Fruit fly (Drosophila melanogaster) whole organism, embryonic: Measurements from ENCODE around the gene PIG-Wb.

ENCODE experiments used
- Antp ChIP-seq: fragments of 200-800 bp; sonication (Bioruptor generic); optimal IDR thresholded peaks from 3 replicates; lab custom pipeline; 2016; ENCODE audit warnings: missing biosample characterization, missing genetic modification characterization
- Asciz ChIP-seq: fragments of 200-800 bp; sonication (Bioruptor generic); optimal IDR thresholded peaks from 2 replicates; lab custom pipeline; 2017; ENCODE audit warnings: missing biosample characterization, mild to moderate bottlenecking, missing genetic modification characterization, missing genetic modification reagents
- Atf3 ChIP-seq: fragments of 200-800 bp; sonication (Bioruptor generic); optimal IDR thresholded peaks from 3 replicates; lab custom pipeline; 2016; ENCODE audit warnings: missing biosample characterization, missing genetic modification characterization
- Atf6 ChIP-seq: fragments of 200-800 bp; sonication (Bioruptor generic); IDR thresholded peaks from 2 replicates; pipeline ENCODE4 v1.3.6; 2022; ENCODE audit warnings: missing biosample characterization, missing genetic modification characterization
- B-H1 ChIP-seq: fragments of 200-800 bp; sonication (Bioruptor generic); IDR thresholded peaks from 3 replicates; pipeline ENCODE4 v1.3.6; 2022; ENCODE audit warnings: missing biosample characterization, missing genetic modification characterization
- BEAF-32 ChIP-seq: fragments of 200-800 bp; sonication (Bioruptor generic); optimal IDR thresholded peaks from 3 replicates; lab custom pipeline; 2017; ENCODE audit warnings: missing biosample characterization, missing genetic modification characterization, mild to moderate bottlenecking, moderate library complexity, missing genetic modification reagents
- CG10209 ChIP-seq: fragments of 200-800 bp; sonication (Bioruptor generic); optimal IDR thresholded peaks from 3 replicates; lab custom pipeline; 2017; ENCODE audit warnings: missing biosample characterization, mild to moderate bottlenecking, missing genetic modification characterization, missing genetic modification reagents
- CG10979 ChIP-seq: fragments of 200-800 bp; sonication (Bioruptor generic); optimal IDR thresholded peaks from 2 replicates; lab custom pipeline; 2018; ENCODE audit warnings: missing biosample characterization, mild to moderate bottlenecking, missing genetic modification characterization, moderate library complexity
- CG12071 ChIP-seq: fragments of 200-800 bp; sonication (Bioruptor generic); optimal IDR thresholded peaks from 3 replicates; lab custom pipeline; 2018; ENCODE audit warnings: missing biosample characterization, mild to moderate bottlenecking, missing genetic modification characterization
- CG14860 ChIP-seq: fragments of 200-800 bp; sonication (Bioruptor generic); IDR thresholded peaks from 3 replicates; pipeline ENCODE4 v1.3.6; 2022; ENCODE audit warnings: missing biosample characterization, missing genetic modification characterization; ENCODE audit not compliant: partially characterized antibody
- CG1602 ChIP-seq: fragments of 200-800 bp; sonication (Bioruptor generic); optimal IDR thresholded peaks from 3 replicates; lab custom pipeline; 2016; ENCODE audit warnings: missing biosample characterization, missing genetic modification characterization
- CG16779 ChIP-seq: fragments of 200-800 bp; sonication (Bioruptor generic); IDR thresholded peaks from 2 replicates; pipeline ENCODE4 v1.3.6; 2022; ENCODE audit warnings: missing biosample characterization, missing genetic modification characterization
- CG16815 ChIP-seq: fragments of 200-800 bp; sonication (Bioruptor generic); optimal IDR thresholded peaks from 3 replicates; lab custom pipeline; 2017; ENCODE audit warnings: missing biosample characterization, mild to moderate bottlenecking, missing genetic modification characterization
- CG18599 ChIP-seq: fragments of 200-800 bp; sonication (Bioruptor generic); optimal IDR thresholded peaks from 3 replicates; lab custom pipeline; 2017; ENCODE audit warnings: missing biosample characterization, missing genetic modification characterization, mild to moderate bottlenecking, moderate library complexity, missing genetic modification reagents
- CG2199 ChIP-seq: fragments of 200-800 bp; sonication (Bioruptor generic); IDR thresholded peaks from 3 replicates; pipeline ENCODE4 v1.3.6; 2022; ENCODE audit warnings: missing biosample characterization, missing genetic modification characterization
- CG31388 ChIP-seq: fragments of 200-800 bp; sonication (Bioruptor generic); optimal IDR thresholded peaks from 2 replicates; lab custom pipeline; 2016; ENCODE audit warnings: missing biosample characterization, missing genetic modification characterization
- CG33213 ChIP-seq: fragments of 200-800 bp; sonication (Bioruptor generic); optimal IDR thresholded peaks from 3 replicates; lab custom pipeline; 2016; ENCODE audit warnings: missing biosample characterization, missing genetic modification characterization
- CG3407 ChIP-seq: fragments of 200-800 bp; sonication (Bioruptor generic); optimal IDR thresholded peaks from 2 replicates; lab custom pipeline; 2018; ENCODE audit warnings: missing biosample characterization, mild to moderate bottlenecking, missing genetic modification characterization
- CG3838 ChIP-seq: fragments of 200-800 bp; sonication (Bioruptor generic); optimal IDR thresholded peaks from 3 replicates; lab custom pipeline; 2016; ENCODE audit warnings: missing biosample characterization, missing genetic modification characterization
- CG3847 ChIP-seq: fragments of 200-800 bp; sonication (Bioruptor generic); IDR thresholded peaks from 2 replicates; pipeline ENCODE4 v1.3.6; 2022; ENCODE audit warnings: missing biosample characterization, missing genetic modification characterization
- CG3995 ChIP-seq: fragments of 200-800 bp; sonication (Bioruptor generic); optimal IDR thresholded peaks from 3 replicates; lab custom pipeline; 2016; ENCODE audit warnings: missing biosample characterization, missing genetic modification characterization
- CG5245 ChIP-seq: fragments of 200-800 bp; sonication (Bioruptor generic); optimal IDR thresholded peaks from 3 replicates; lab custom pipeline; 2016; ENCODE audit warnings: missing biosample characterization, missing genetic modification characterization
- CG7556 ChIP-seq: fragments of 200-800 bp; sonication (Bioruptor generic); optimal IDR thresholded peaks from 2 replicates; lab custom pipeline; 2017; ENCODE audit warnings: missing biosample characterization, mild to moderate bottlenecking, missing genetic modification characterization
- CG8359 ChIP-seq: fragments of 200-800 bp; sonication (Bioruptor generic); optimal IDR thresholded peaks from 2 replicates; lab custom pipeline; 2017; ENCODE audit warnings: missing biosample characterization, mild to moderate bottlenecking, missing genetic modification characterization, borderline replicate concordance
- CG8944 ChIP-seq: fragments of 200-800 bp; sonication (Bioruptor generic); optimal IDR thresholded peaks from 3 replicates; lab custom pipeline; 2016; ENCODE audit warnings: missing biosample characterization, missing genetic modification characterization
- Dip3 ChIP-seq: fragments of 200-800 bp; sonication (Bioruptor generic); optimal IDR thresholded peaks from 3 replicates; lab custom pipeline; 2016; ENCODE audit warnings: missing biosample characterization, missing genetic modification characterization
- Doc2 ChIP-seq: fragments of 200-800 bp; sonication (Bioruptor generic); IDR thresholded peaks from 2 replicates; pipeline ENCODE4 v1.3.6; 2022; ENCODE audit warnings: missing biosample characterization, missing genetic modification characterization
- Elba2 ChIP-seq: fragments of 200-800 bp; sonication (Bioruptor generic); optimal IDR thresholded peaks from 3 replicates; lab custom pipeline; 2016; ENCODE audit warnings: missing biosample characterization, missing genetic modification characterization
- H2.0 ChIP-seq: fragments of 200-800 bp; sonication (Bioruptor generic); IDR thresholded peaks from 2 replicates; pipeline ENCODE4 v1.3.6; 2022; ENCODE audit warnings: missing biosample characterization, missing genetic modification characterization
- Kr ChIP-seq: fragments of 200-800 bp; sonication (Bioruptor generic); optimal IDR thresholded peaks from 2 replicates; lab custom pipeline; 2017; ENCODE audit warnings: missing biosample characterization, mild to moderate bottlenecking, missing genetic modification characterization
- Myb ChIP-seq: fragments of 200-800 bp; sonication (Bioruptor generic); optimal IDR thresholded peaks from 2 replicates; lab custom pipeline; 2016; ENCODE audit warnings: missing biosample characterization, missing genetic modification characterization
- NFAT ChIP-seq: fragments of 200-800 bp; sonication (Bioruptor generic); IDR thresholded peaks from 2 replicates; pipeline ENCODE4 v1.3.6; 2022; ENCODE audit warnings: missing biosample characterization, missing genetic modification characterization
- Rx ChIP-seq: fragments of 200-800 bp; sonication (Bioruptor generic); IDR thresholded peaks from 2 replicates; pipeline ENCODE4 v1.3.6; 2022; ENCODE audit warnings: missing biosample characterization, missing genetic modification characterization
- Side ChIP-seq: fragments of 200-800 bp; sonication (Bioruptor generic); optimal IDR thresholded peaks from 2 replicates; lab custom pipeline; 2016; ENCODE audit warnings: missing biosample characterization, missing genetic modification characterization
- Tbp ChIP-seq: fragments of >200 bp; optimal IDR thresholded peaks from 2 replicates; lab custom pipeline; 2018; ENCODE audit warnings: missing biosample characterization, missing genetic modification characterization
- ac ChIP-seq: fragments of 200-800 bp; sonication (Bioruptor generic); optimal IDR thresholded peaks from 3 replicates; lab custom pipeline; 2017; ENCODE audit warnings: missing biosample characterization, mild to moderate bottlenecking, missing genetic modification characterization
- croc ChIP-seq: fragments of 200-800 bp; sonication (Bioruptor generic); conservative IDR thresholded peaks from 3 replicates; pipeline ENCODE4 v1.3.6; 2022; ENCODE audit warnings: missing biosample characterization, missing genetic modification characterization
- disco-r ChIP-seq: fragments of 200-800 bp; sonication (Bioruptor generic); optimal IDR thresholded peaks from 2 replicates; lab custom pipeline; 2016; ENCODE audit warnings: missing biosample characterization, missing genetic modification characterization
- gcm ChIP-seq: fragments of 200-800 bp; sonication (Bioruptor generic); optimal IDR thresholded peaks from 2 replicates; lab custom pipeline; 2019; ENCODE audit warnings: missing biosample characterization, mild to moderate bottlenecking, missing genetic modification characterization, moderate library complexity
- gsb-n ChIP-seq: fragments of 200-800 bp; sonication (Bioruptor generic); optimal IDR thresholded peaks from 3 replicates; lab custom pipeline; 2018; ENCODE audit warnings: missing biosample characterization, mild to moderate bottlenecking, missing genetic modification characterization
- kni ChIP-seq: fragments of 200-800 bp; sonication (Bioruptor generic); optimal IDR thresholded peaks from 3 replicates; lab custom pipeline; 2017; ENCODE audit warnings: mild to moderate bottlenecking, missing biosample characterization, missing genetic modification reagents, missing genetic modification characterization
- lola ChIP-seq, 3 experiments: fragments of >200 bp in 2 of 3; fragments of 200-800 bp in 1 of 3; sonication (Bioruptor generic) in 1 of 3; optimal IDR thresholded peaks; 2 replicates each; lab custom pipeline; 2017 to 2019; ENCODE audit warnings: missing biosample characterization in 3 of 3, missing genetic modification characterization in 3 of 3, mild to moderate bottlenecking in 1 of 3, moderate library complexity in 1 of 3
- pfk ChIP-seq: fragments of 200-800 bp; sonication (Bioruptor generic); optimal IDR thresholded peaks from 2 replicates; lab custom pipeline; 2018; ENCODE audit warnings: missing biosample characterization, mild to moderate bottlenecking, missing genetic modification characterization, moderate library complexity
- psq ChIP-seq: fragments of 200-800 bp; sonication (Bioruptor generic); optimal IDR thresholded peaks from 2 replicates; lab custom pipeline; 2017; ENCODE audit warnings: missing biosample characterization, missing genetic modification characterization
- rib ChIP-seq: fragments of 200-800 bp; sonication (Bioruptor generic); IDR thresholded peaks from 2 replicates; pipeline ENCODE4 v1.3.6; 2022; ENCODE audit warnings: missing biosample characterization, missing genetic modification characterization
- shn ChIP-seq: fragments of 200-800 bp; sonication (Bioruptor generic); optimal IDR thresholded peaks from 3 replicates; lab custom pipeline; 2016; ENCODE audit warnings: missing biosample characterization, missing genetic modification characterization
- slou ChIP-seq: fragments of 200-800 bp; sonication (Bioruptor generic); optimal IDR thresholded peaks from 3 replicates; lab custom pipeline; 2016; ENCODE audit warnings: missing biosample characterization, missing genetic modification characterization
- unc-4 ChIP-seq: fragments of 200-800 bp; sonication (Bioruptor generic); IDR thresholded peaks from 2 replicates; pipeline ENCODE4 v1.3.6; 2022; ENCODE audit warnings: missing biosample characterization, missing genetic modification characterization; ENCODE audit not compliant: partially characterized antibody
- usp ChIP-seq: fragments of >200 bp; optimal IDR thresholded peaks from 2 replicates; lab custom pipeline; 2017; ENCODE audit warnings: missing biosample characterization, missing genetic modification characterization

The PIG-Wb gene

dm6 chr3L:1774713-1775648, 37.1 kb upstream of the PIG-Wb start, which contains the start of the genes CG13933 and PolD2 (continued):
- TF ChIP-seq CG3995 (GFP tag; lab: Kevin White, UChicago) (no peak), Side (GFP tag; lab: Kevin White, UChicago) (peak; percentile 74), ac (GFP tag; lab: Kevin White, UChicago) (peak; percentile 95), Dip3 (GFP tag; lab: Kevin White, UChicago) (peak; percentile 77), CG7556 (GFP tag; lab: Kevin White, UChicago) (peak; percentile 95), NFAT (GFP tag; lab: Robert Waterston, UW) (peak; percentile 91), CG16779 (GFP tag; lab: Robert Waterston, UW) (peak; percentile 81), CG31388 (peak; percentile 41), Kr (no peak), Antp (GFP tag; lab: Kevin White, UChicago) (peak; percentile 79), H2.0 (GFP tag; lab: Robert Waterston, UW) (peak; percentile 99), CG12071 (no peak), CG10209 (GFP tag; lab: Kevin White, UChicago) (peak; percentile 97), unc-4 (GFP tag; lab: Robert Waterston, UW) (peak; percentile 64), BEAF-32 (GFP tag; lab: Kevin White, UChicago) (peak; percentile 51), rib (GFP tag; lab: Robert Waterston, UW) (peak; percentile 85), lola (GFP tag; optimal IDR thresholded peaks at IDR 0.05; lab: Kevin White, UChicago) (peak in 1 of 3 experiments; percentile 98), gcm (GFP tag; lab: Kevin White, UChicago) (peak; percentile 97), CG18599 (GFP tag; lab: Kevin White, UChicago) (no peak), Doc2 (GFP tag; lab: Robert Waterston, UW) (0 out of 2 replicates have a peak, but pooled peaks have one; percentile 22), CG33213 (GFP tag; lab: Kevin White, UChicago) (no peak), disco-r (GFP tag; lab: Kevin White, UChicago) (peak; percentile 53), Elba2 (GFP tag; lab: Kevin White, UChicago) (peak; percentile 60), Rx (GFP tag; lab: Robert Waterston, UW) (peak; percentile 96), B-H1 (GFP tag; lab: Robert Waterston, UW) (peak; percentile 97), kni (GFP tag; lab: Kevin White, UChicago) (no peak), pfk (GFP tag; lab: Kevin White, UChicago) (no peak), Myb (GFP tag; lab: Kevin White, UChicago) (peak; percentile 42), CG3838 (GFP tag; lab: Kevin White, UChicago) (peak; percentile 79), Asciz (GFP tag; lab: Kevin White, UChicago) (no peak), CG2199 (peak; percentile 89), Atf3 (GFP tag; lab: Kevin White, UChicago) (peak; percentile 73), usp (no peak), CG16815 (GFP tag; lab: Kevin White, UChicago) (peak; percentile 96), croc (GFP tag; lab: Robert Waterston, UW) (peak; percentile 96), CG8359 (peak; percentile 64), Tbp (GFP tag; lab: Kevin White, UChicago) (no peak), slou (GFP tag; lab: Kevin White, UChicago) (peak; percentile 84), CG10979 (peak; percentile 86), Atf6 (GFP tag; lab: Robert Waterston, UW) (peak; percentile 97), gsb-n (tag; lab: Kevin White, UChicago) (peak; percentile 98), CG14860 (peak; percentile 91), CG8944 (GFP tag; lab: Kevin White, UChicago) (peak; percentile 79), CG3407 (GFP tag; lab: Kevin White, UChicago) (peak; percentile 90), psq (peak; percentile 92), CG3847 (GFP tag; lab: Robert Waterston, UW) (peak; percentile 98), shn (GFP tag; lab: Kevin White, UChicago) (peak; percentile 23), CG5245 (GFP tag; lab: Kevin White, UChicago) (peak; percentile 55), CG1602 (GFP tag; lab: Kevin White, UChicago) (peak; percentile 98)
